Worm (Caenorhabditis elegans): Measurements from ENCODE around the gene F23H12.10.

Gene F23H12.10

DNA sequence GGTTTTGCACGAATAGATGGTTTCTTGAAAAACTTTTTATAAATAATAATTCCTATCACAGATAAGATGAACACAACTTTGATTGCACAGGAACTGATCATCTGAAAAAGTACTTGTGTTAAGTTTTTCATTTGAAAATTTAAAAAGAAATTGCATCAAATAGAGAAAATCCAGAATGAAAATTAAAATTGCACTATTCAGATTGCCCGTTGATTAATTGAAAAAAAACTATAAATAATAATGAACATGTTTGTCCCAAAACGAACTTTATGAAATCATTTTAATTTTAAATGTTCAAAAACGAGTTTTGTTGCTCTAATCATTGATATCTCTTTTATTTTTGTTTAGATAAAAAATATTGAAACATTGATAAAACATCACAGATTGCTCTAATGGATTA lies 43.2 kb upstream of the F23H12.10 start, which contains the start of gene cdr-3:
cdr-3 (minus strand) TSS at position 101 of the 400 bp plus-strand sequence.
- no peak for TF ChIP-seq lin-54 (GFP tag; optimal IDR thresholded peaks at IDR 0.05)
- TF ChIP-seq cebp-2 (GFP tag; IDR thresholded peaks at IDR 0.05), result no peak
- TF ChIP-seq hmg-1.2 (GFP tag; IDR thresholded peaks at IDR 0.05), result no peak
- no peak for TF ChIP-seq rec-8 (tag; optimal IDR thresholded peaks at IDR 0.05)
- TF ChIP-seq ztf-6 (GFP tag; IDR thresholded peaks at IDR 0.05), result no peak
- TF ChIP-seq bed-2 (GFP tag; IDR thresholded peaks at IDR 0.05), result no peak
- TF ChIP-seq ets-4 (GFP tag; optimal IDR thresholded peaks at IDR 0.05), result no peak
- no peak for TF ChIP-seq nhr-80 (tag; optimal IDR thresholded peaks at IDR 0.05)
- no peak for TF ChIP-seq lir-1 (GFP tag; conservative IDR thresholded peaks at IDR 0.05)
- TF ChIP-seq F57C9.4 (tag; optimal IDR thresholded peaks at IDR 0.05), result no peak
- TF ChIP-seq ceh-27 (GFP tag; optimal IDR thresholded peaks at IDR 0.05), result no peak
- TF ChIP-seq K11D2.4 (GFP tag; IDR thresholded peaks at IDR 0.05), result no peak
- no peak for TF ChIP-seq sdz-38 (tag; optimal IDR thresholded peaks at IDR 0.05)
- TF ChIP-seq atf-7 (tag; optimal IDR thresholded peaks at IDR 0.05), result no peak
- TF ChIP-seq ceh-100 (GFP tag; IDR thresholded peaks at IDR 0.05), result no peak
- TF ChIP-seq pbrm-1 (GFP tag; IDR thresholded peaks at IDR 0.05), result no peak
- no peak for TF ChIP-seq ama-1 (optimal IDR thresholded peaks at IDR 0.05)
- no peak for TF ChIP-seq ama-1 (GFP tag; optimal IDR thresholded peaks at IDR 0.05)
- TF ChIP-seq mel-28 (tag; optimal IDR thresholded peaks at IDR 0.05; ENCODE audit: borderline replicate concordance), result no peak

DNA sequence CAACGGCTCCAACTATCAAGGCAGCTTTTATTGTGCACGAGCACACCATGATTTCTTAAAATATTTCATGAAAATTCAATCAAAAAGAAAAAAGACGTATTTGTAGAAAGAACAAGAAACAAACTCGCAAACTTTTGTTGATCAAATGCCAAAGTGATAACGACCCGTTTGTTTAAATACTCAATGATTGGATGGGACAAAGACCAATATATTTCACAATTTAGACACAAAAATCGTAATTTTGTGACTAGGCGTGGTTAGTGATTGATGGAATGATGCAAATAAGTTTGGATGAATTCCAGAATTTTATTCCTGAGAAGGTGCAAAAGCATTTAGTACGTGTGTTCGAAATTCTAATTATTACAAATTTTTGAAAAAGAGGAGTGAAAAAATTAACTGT lies 41.6 kb upstream of the F23H12.10 start, which contains the start of gene cdr-2:
cdr-2 (minus strand) TSS at position 54 of the 400 bp plus-strand sequence.
- TF ChIP-seq cebp-1 (GFP tag; IDR thresholded peaks at IDR 0.05) (peak; percentile 47; the same call in 1 of the 2 replicates), cebp-1 (tag; optimal IDR thresholded peaks at IDR 0.05) (no peak), hsf-1 (GFP tag; IDR thresholded peaks at IDR 0.05) (no peak), nhr-80 (tag; optimal IDR thresholded peaks at IDR 0.05) (peak; percentile 73)

DNA sequence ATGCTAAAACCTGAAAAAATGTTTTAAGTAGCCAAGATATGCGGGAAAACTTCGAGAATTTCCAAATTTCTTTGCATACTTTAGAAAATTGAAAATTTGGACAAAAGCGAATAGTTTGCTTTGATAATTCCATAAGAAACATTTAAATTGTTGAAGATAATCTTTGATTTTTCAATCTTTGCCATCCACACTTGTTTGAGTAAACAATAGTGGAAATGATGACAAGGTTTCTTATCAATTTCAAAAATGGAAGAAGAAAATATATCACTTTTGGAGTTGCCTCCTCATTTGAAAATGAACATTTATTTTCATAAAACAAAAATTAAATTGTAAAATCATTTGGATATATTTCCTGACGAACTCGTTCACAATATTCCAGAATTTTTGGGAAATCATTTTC lies 40.3 kb upstream of the F23H12.10 start:
- TF ChIP-seq F10E7.11 (tag; optimal IDR thresholded peaks at IDR 0.05) (no peak), B0019.2 (GFP tag; conservative IDR thresholded peaks at IDR 0.05) (no peak), nhr-80 (tag; optimal IDR thresholded peaks at IDR 0.05) (peak; percentile 0)

DNA sequence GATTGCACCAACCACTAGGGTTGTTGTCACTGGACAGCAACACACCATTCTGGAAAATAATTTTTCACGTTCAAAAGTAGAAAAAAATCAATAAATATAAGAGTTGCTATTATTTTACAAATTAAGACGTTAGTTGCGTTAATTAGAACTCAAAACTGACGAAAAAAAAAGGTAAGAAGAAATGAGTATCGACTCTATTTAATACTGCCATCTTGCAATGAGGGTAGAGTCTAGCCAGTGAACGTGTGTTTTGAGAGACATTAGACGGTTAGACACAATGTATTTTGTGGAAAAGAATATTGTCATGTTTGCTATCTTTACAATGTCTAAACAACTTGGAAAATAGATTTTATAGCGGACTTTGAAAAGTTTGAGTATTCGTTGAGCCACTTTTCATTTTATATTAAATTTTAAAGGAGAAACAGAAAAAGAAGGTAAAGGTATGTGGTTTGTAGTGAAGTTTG lies 39.6 kb upstream of the F23H12.10 start, which contains the start of gene cdr-6:
cdr-6 (minus strand) TSS at position 51 of the 464 bp plus-strand sequence.
- TF ChIP-seq B0019.2 (GFP tag; conservative IDR thresholded peaks at IDR 0.05) (no peak), hmg-1.2 (GFP tag; IDR thresholded peaks at IDR 0.05) (peak; percentile 44; the same call in 1 of the 2 replicates), nhr-80 (tag; optimal IDR thresholded peaks at IDR 0.05) (peak; percentile 15), ceh-27 (GFP tag; optimal IDR thresholded peaks at IDR 0.05) (no peak)

- no peak for TF ChIP-seq somi-1 (GFP tag; optimal IDR thresholded peaks at IDR 0.05)
- TF ChIP-seq lin-40 (tag; optimal IDR thresholded peaks at IDR 0.05), result no peak
- TF ChIP-seq madf-3 (GFP tag; IDR thresholded peaks at IDR 0.05), result no peak
- no peak for TF ChIP-seq madf-6 (GFP tag; IDR thresholded peaks at IDR 0.05)
- no peak for TF ChIP-seq Y67H2A.10 (GFP tag; conservative IDR thresholded peaks at IDR 0.05)
Observed at ce11 chrV:12412321-12412720, 38.3 kb upstream of the F23H12.10 start.

DNA sequence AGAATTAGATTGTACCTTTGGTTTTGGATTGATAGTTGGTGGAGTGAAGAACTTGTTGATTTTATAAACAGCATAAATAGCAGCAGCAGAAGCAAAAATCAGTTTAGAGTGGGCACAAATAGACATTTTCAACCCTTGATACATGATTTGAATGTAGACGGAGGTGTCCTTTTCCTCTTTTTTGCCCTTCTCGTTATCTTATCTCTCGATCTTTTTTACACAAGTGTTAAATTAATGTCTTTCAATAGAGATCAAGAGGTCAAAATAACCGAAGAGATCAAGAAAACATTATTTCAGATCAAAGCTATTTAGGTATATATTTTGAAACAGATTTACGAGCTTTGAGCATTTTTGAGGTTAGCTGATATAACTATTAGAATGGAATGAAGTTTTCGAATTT lies 37.8 kb upstream of the F23H12.10 start, which contains the start of gene cdr-7:
cdr-7 (minus strand) TSS at position 205 of the 400 bp plus-strand sequence.
- no peak for TF ChIP-seq nhr-120 (GFP tag; IDR thresholded peaks at IDR 0.05)
- TF ChIP-seq tbx-9 (tag; optimal IDR thresholded peaks at IDR 0.05; ENCODE audit: borderline replicate concordance), result no peak
- TF ChIP-seq die-1 (tag; optimal IDR thresholded peaks at IDR 0.05), result no peak
- no peak for TF ChIP-seq Y53F4B.3 (GFP tag; IDR thresholded peaks at IDR 0.05)
- no peak for TF ChIP-seq ztf-22 (GFP tag; optimal IDR thresholded peaks at IDR 0.05)
- TF ChIP-seq B0019.2 (GFP tag; conservative IDR thresholded peaks at IDR 0.05), result no peak
- no peak for TF ChIP-seq atf-7 (tag; optimal IDR thresholded peaks at IDR 0.05)
- no peak for TF ChIP-seq tbp1 (GFP tag; optimal IDR thresholded peaks at IDR 0.05)
- no peak for TF ChIP-seq T26A5.8 (tag; optimal IDR thresholded peaks at IDR 0.05)
- no peak for TF ChIP-seq Y79H2A.3 (GFP tag; conservative IDR thresholded peaks at IDR 0.05)
- TF ChIP-seq let-607 (tag; optimal IDR thresholded peaks at IDR 0.05), result no peak
- TF ChIP-seq madf-10 (tag; optimal IDR thresholded peaks at IDR 0.05), result no peak

Data from whole organism, young adult.